Fruit fly (Drosophila melanogaster) whole organism, prepupa: ENCODE measurements around the gene CG2691.

Experiments
- Blimp-1 ChIP-seq: fragments of 200-800 bp; sonication (Bioruptor generic); optimal IDR thresholded peaks from 3 replicates; lab custom pipeline; 2017; ENCODE audit warnings: missing biosample characterization, missing genetic modification characterization, mild to moderate bottlenecking, moderate library complexity, missing genetic modification reagents
- CG11294 ChIP-seq: fragments of 200-800 bp; sonication (Bioruptor generic); IDR thresholded peaks from 2 replicates; pipeline ENCODE4 v1.3.6; 2022; ENCODE audit warnings: missing biosample characterization, missing genetic modification characterization
- CG11762 ChIP-seq: fragments of 200-800 bp; sonication (Bioruptor generic); optimal IDR thresholded peaks from 3 replicates; lab custom pipeline; 2016; ENCODE audit warnings: missing biosample characterization, missing genetic modification characterization; ENCODE audit not compliant: insufficient read depth
- CG11902 ChIP-seq: fragments of 200-800 bp; sonication (Bioruptor generic); optimal IDR thresholded peaks from 3 replicates; lab custom pipeline; 2016; ENCODE audit warnings: missing biosample characterization, missing genetic modification characterization
- CG15336 ChIP-seq: fragments of 200-800 bp; sonication (Bioruptor generic); IDR thresholded peaks from 2 replicates; pipeline ENCODE4 v1.3.6; 2022; ENCODE audit warnings: missing biosample characterization, missing genetic modification characterization
- CG1621 ChIP-seq: fragments of 200-800 bp; sonication (Bioruptor generic); optimal IDR thresholded peaks from 3 replicates; lab custom pipeline; 2018; ENCODE audit warnings: missing biosample characterization, mild to moderate bottlenecking, missing genetic modification characterization
- CG31627 ChIP-seq: fragments of 200-800 bp; sonication (Bioruptor generic); optimal IDR thresholded peaks from 3 replicates; lab custom pipeline; 2016; ENCODE audit warnings: missing biosample characterization, missing genetic modification characterization
- CG32006 ChIP-seq: fragments of 200-800 bp; sonication (Bioruptor generic); optimal IDR thresholded peaks from 3 replicates; lab custom pipeline; 2017; ENCODE audit warnings: missing biosample characterization, mild to moderate bottlenecking, missing genetic modification characterization
- CG34406 ChIP-seq: fragments of 200-800 bp; sonication (Bioruptor generic); optimal IDR thresholded peaks from 3 replicates; lab custom pipeline; 2016; ENCODE audit warnings: missing biosample characterization, missing genetic modification characterization
- CG3919 ChIP-seq: fragments of 200-800 bp; sonication (Bioruptor generic); optimal IDR thresholded peaks from 3 replicates; lab custom pipeline; 2016; ENCODE audit warnings: missing biosample characterization, missing genetic modification characterization
- CG4318 ChIP-seq: fragments of 200-800 bp; sonication (Bioruptor generic); optimal IDR thresholded peaks from 3 replicates; lab custom pipeline; 2017; ENCODE audit warnings: missing biosample characterization, mild to moderate bottlenecking, missing genetic modification characterization
- CG6276 ChIP-seq: fragments of 200-800 bp; sonication (Bioruptor generic); optimal IDR thresholded peaks from 2 replicates; lab custom pipeline; 2017; ENCODE audit warnings: missing biosample characterization, mild to moderate bottlenecking, missing genetic modification characterization
- CG6808 ChIP-seq: fragments of 200-800 bp; sonication (Bioruptor generic); optimal IDR thresholded peaks from 3 replicates; lab custom pipeline; 2017; ENCODE audit warnings: missing biosample characterization, missing genetic modification characterization, mild to moderate bottlenecking, moderate library complexity, missing genetic modification reagents
- CG7368 ChIP-seq: fragments of 200-800 bp; sonication (Bioruptor generic); optimal IDR thresholded peaks from 3 replicates; lab custom pipeline; 2016; ENCODE audit warnings: missing biosample characterization, missing genetic modification characterization
- CG8119 ChIP-seq: fragments of 200-800 bp; sonication (Bioruptor generic); IDR thresholded peaks from 3 replicates; pipeline ENCODE4 v1.3.6; 2022; ENCODE audit warnings: missing biosample characterization, missing genetic modification characterization
- CG9139 ChIP-seq: fragments of 200-800 bp; sonication (Bioruptor generic); optimal IDR thresholded peaks from 3 replicates; lab custom pipeline; 2017; ENCODE audit warnings: missing biosample characterization, mild to moderate bottlenecking, missing genetic modification characterization
- Eip75B ChIP-seq: fragments of 200-800 bp; sonication (Bioruptor generic); optimal IDR thresholded peaks from 3 replicates; lab custom pipeline; 2016; ENCODE audit warnings: missing biosample characterization, missing genetic modification characterization
- Eip93F ChIP-seq: fragments of 200-800 bp; sonication (Bioruptor generic); optimal IDR thresholded peaks from 2 replicates; lab custom pipeline; 2016; ENCODE audit warnings: missing biosample characterization, mild to moderate bottlenecking, missing genetic modification characterization
- Gug ChIP-seq: fragments of 200-800 bp; sonication (Bioruptor generic); IDR thresholded peaks from 2 replicates; pipeline ENCODE4 v1.3.6; 2022; ENCODE audit warnings: missing biosample characterization, missing genetic modification characterization
- Hr38 ChIP-seq: sonication (Bioruptor generic); optimal IDR thresholded peaks from 2 replicates; lab custom pipeline; 2016; ENCODE audit warnings: missing biosample characterization, missing genetic modification characterization
- Hr39 ChIP-seq: fragments of 200-800 bp; sonication (Bioruptor generic); optimal IDR thresholded peaks from 2 replicates; lab custom pipeline; 2016; ENCODE audit warnings: missing biosample characterization, missing genetic modification characterization
- Hr4 ChIP-seq: fragments of 200-800 bp; sonication (Bioruptor generic); optimal IDR thresholded peaks from 3 replicates; lab custom pipeline; 2016; ENCODE audit warnings: missing biosample characterization, missing genetic modification characterization
- Met ChIP-seq: fragments of 200-800 bp; sonication (Bioruptor generic); optimal IDR thresholded peaks from 3 replicates; lab custom pipeline; 2016; ENCODE audit warnings: missing biosample characterization, missing genetic modification characterization
- Smox ChIP-seq: fragments of 200-800 bp; sonication (Bioruptor generic); optimal IDR thresholded peaks from 3 replicates; lab custom pipeline; 2016; ENCODE audit warnings: missing biosample characterization, missing genetic modification characterization
- Sox102F ChIP-seq: fragments of 200-800 bp; sonication (Bioruptor generic); optimal IDR thresholded peaks from 2 replicates; lab custom pipeline; 2016; ENCODE audit warnings: missing biosample characterization, mild to moderate bottlenecking, missing genetic modification characterization
- Sox14 ChIP-seq: fragments of 200-800 bp; sonication (Bioruptor generic); optimal IDR thresholded peaks from 3 replicates; lab custom pipeline; 2016; ENCODE audit warnings: missing biosample characterization, missing genetic modification characterization
- acj6 ChIP-seq: fragments of 200-800 bp; sonication (Bioruptor generic); optimal IDR thresholded peaks from 3 replicates; lab custom pipeline; 2016; ENCODE audit warnings: missing biosample characterization, missing genetic modification characterization
- cyc ChIP-seq: fragments of 200-800 bp; sonication (Bioruptor generic); optimal IDR thresholded peaks from 3 replicates; lab custom pipeline; 2016; ENCODE audit warnings: missing biosample characterization, missing genetic modification characterization
- dac ChIP-seq: fragments of 200-800 bp; sonication (Bioruptor generic); optimal IDR thresholded peaks from 2 replicates; lab custom pipeline; 2017; ENCODE audit warnings: missing biosample characterization, mild to moderate bottlenecking, missing genetic modification characterization
- eg ChIP-seq: fragments of 200-800 bp; sonication (Bioruptor generic); IDR thresholded peaks from 3 replicates; pipeline ENCODE4 v1.3.6; 2022; ENCODE audit warnings: missing biosample characterization, missing genetic modification characterization
- esn ChIP-seq: fragments of 200-800 bp; sonication (Bioruptor generic); optimal IDR thresholded peaks from 2 replicates; lab custom pipeline; 2016; ENCODE audit warnings: missing biosample characterization, mild to moderate bottlenecking, missing genetic modification characterization, moderate library complexity
- fd59A ChIP-seq: fragments of 200-800 bp; sonication (Bioruptor generic); optimal IDR thresholded peaks from 2 replicates; lab custom pipeline; 2017; ENCODE audit warnings: missing biosample characterization, mild to moderate bottlenecking, missing genetic modification characterization, missing genetic modification reagents
- fd85E ChIP-seq: fragments of 200-800 bp; sonication (Bioruptor generic); optimal IDR thresholded peaks from 3 replicates; lab custom pipeline; 2016; ENCODE audit warnings: missing biosample characterization, missing genetic modification characterization
- fkh ChIP-seq: fragments of 200-800 bp; sonication (Bioruptor generic); optimal IDR thresholded peaks from 3 replicates; lab custom pipeline; 2017; ENCODE audit warnings: missing biosample characterization, mild to moderate bottlenecking, missing genetic modification characterization, moderate library complexity
- lz ChIP-seq: fragments of 200-800 bp; sonication (Bioruptor generic); optimal IDR thresholded peaks from 3 replicates; lab custom pipeline; 2016; ENCODE audit warnings: missing biosample characterization, missing genetic modification characterization
- net ChIP-seq: fragments of 200-800 bp; sonication (Bioruptor generic); optimal IDR thresholded peaks from 3 replicates; lab custom pipeline; 2016; ENCODE audit warnings: missing biosample characterization, missing genetic modification characterization
- pdm3 ChIP-seq: fragments of 200-800 bp; sonication (Bioruptor generic); optimal IDR thresholded peaks from 3 replicates; lab custom pipeline; 2016; ENCODE audit warnings: missing biosample characterization, missing genetic modification characterization
- salr ChIP-seq, 2 experiments: fragments of 200-800 bp; sonication (Bioruptor generic); optimal IDR thresholded peaks; 3 replicates each; lab custom pipeline; 2016 to 2018; ENCODE audit warnings: missing biosample characterization in 2 of 2, missing genetic modification characterization in 2 of 2, mild to moderate bottlenecking in 1 of 2
- spab ChIP-seq: fragments of 200-800 bp; sonication (Bioruptor generic); optimal IDR thresholded peaks from 2 replicates; lab custom pipeline; 2017; ENCODE audit warnings: missing biosample characterization, mild to moderate bottlenecking, missing genetic modification characterization, missing genetic modification reagents
- ss ChIP-seq, 2 experiments: fragments of 200-800 bp; sonication (Bioruptor generic); optimal IDR thresholded peaks; 2 replicates in 1 of 2; 3 replicates in 1 of 2; lab custom pipeline; 2017 to 2018; ENCODE audit warnings: mild to moderate bottlenecking in 2 of 2, missing biosample characterization in 2 of 2, missing genetic modification characterization in 2 of 2, moderate library complexity in 1 of 2
- svp ChIP-seq: fragments of 200-800 bp; sonication (Bioruptor generic); peaks from one replicate; lab custom pipeline; 2016; ENCODE audit warnings: missing biosample characterization, missing genetic modification characterization
- vri ChIP-seq: fragments of 200-800 bp; sonication (Bioruptor generic); optimal IDR thresholded peaks from 3 replicates; lab custom pipeline; 2016; ENCODE audit warnings: missing biosample characterization, mild to moderate bottlenecking, missing genetic modification characterization

The CG2691 gene

DNA sequence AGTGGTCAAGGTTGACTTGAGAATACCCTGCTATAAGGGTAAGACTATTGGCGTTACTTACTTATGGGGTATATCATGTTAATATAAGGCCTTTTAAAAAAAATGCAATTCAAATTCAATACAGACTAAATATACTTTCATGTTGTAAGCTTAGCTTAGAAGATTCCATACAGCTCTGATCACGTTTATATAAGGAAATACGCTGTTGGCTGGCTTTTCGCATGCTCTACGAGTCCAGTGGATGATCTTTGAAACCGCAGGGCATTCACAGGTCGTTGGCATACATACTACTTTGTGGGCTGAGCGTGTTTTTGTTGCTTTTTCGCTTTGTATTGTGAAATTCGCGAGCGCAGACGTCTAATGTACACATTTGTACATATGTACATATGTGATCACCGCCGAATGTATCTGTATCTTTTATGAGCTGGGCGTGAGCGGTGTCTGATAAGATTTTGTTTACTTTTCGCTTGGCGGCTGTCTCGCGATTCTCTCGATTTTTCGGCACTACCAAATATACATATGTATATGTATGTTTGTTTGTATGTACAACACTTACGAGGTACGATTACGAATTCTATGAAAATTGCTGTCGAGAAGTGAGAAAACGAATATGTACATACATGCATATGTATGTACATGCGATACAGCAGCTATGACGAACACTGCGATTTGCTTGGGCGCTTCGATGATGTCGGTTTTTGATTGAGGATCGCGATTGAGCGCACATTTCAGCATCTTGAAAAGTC lies 10.2 kb upstream of the CG2691 start (continued):
- TF ChIP-seq fd85E (GFP tag; lab: Kevin White, UChicago): no peak
- peak; percentile 51 for TF ChIP-seq CG31627
- TF ChIP-seq CG34406 (GFP tag; lab: Kevin White, UChicago): peak; percentile 8
- peak; percentile 14 for TF ChIP-seq acj6 (GFP tag; lab: Kevin White, UChicago)
- TF ChIP-seq Eip93F (GFP tag; lab: Kevin White, UChicago): no peak
- no peak; the same call in 1 of the 2 replicates for TF ChIP-seq CG11294 (GFP tag; lab: Robert Waterston, UW)
- peak; percentile 52 for TF ChIP-seq Hr4 (GFP tag; lab: Kevin White, UChicago)
- peak; percentile 54 for TF ChIP-seq esn (GFP tag; lab: Kevin White, UChicago)
- no peak for TF ChIP-seq CG6808 (GFP tag; lab: Kevin White, UChicago)
- peak; percentile 24 for TF ChIP-seq Smox (GFP tag; lab: Kevin White, UChicago)
- no peak for TF ChIP-seq CG1621 (tag; lab: Kevin White, UChicago)
- TF ChIP-seq Hr39 (GFP tag; lab: Kevin White, UChicago): peak; percentile 52
- no peak for TF ChIP-seq Hr38 (GFP tag; lab: Kevin White, UChicago)
- no peak for TF ChIP-seq CG11902 (GFP tag; lab: Kevin White, UChicago)
- TF ChIP-seq CG6276 (GFP tag; lab: Kevin White, UChicago): no peak
- no peak for TF ChIP-seq CG4318
- TF ChIP-seq spab: no peak
- TF ChIP-seq dac (GFP tag; lab: Kevin White, UChicago): no peak
- TF ChIP-seq Eip75B: peak; percentile 47
- TF ChIP-seq CG11762 (GFP tag; lab: Kevin White, UChicago): no peak
- TF ChIP-seq Met (GFP tag; lab: Kevin White, UChicago): peak; percentile 70
- no peak for TF ChIP-seq CG9139 (GFP tag; lab: Kevin White, UChicago)
- TF ChIP-seq Gug: no peak
- TF ChIP-seq svp (GFP tag; lab: Kevin White, UChicago): peak; percentile 94
- TF ChIP-seq pdm3 (GFP tag; lab: Kevin White, UChicago): peak; percentile 46
- TF ChIP-seq salr (GFP tag; optimal IDR thresholded peaks at IDR 0.05; lab: Kevin White, UChicago): peak in 1 of 2 experiments; percentile 33
- no peak for TF ChIP-seq fd59A (GFP tag; lab: Kevin White, UChicago)
- TF ChIP-seq Sox14 (GFP tag; lab: Kevin White, UChicago): peak; percentile 38
- TF ChIP-seq CG7368 (GFP tag; lab: Kevin White, UChicago): no peak
- peak; percentile 8 for TF ChIP-seq CG3919 (GFP tag; lab: Kevin White, UChicago)
- no peak for TF ChIP-seq ss (GFP tag; optimal IDR thresholded peaks at IDR 0.05; lab: Kevin White, UChicago)
- TF ChIP-seq CG32006 (GFP tag; lab: Kevin White, UChicago): peak; percentile 50
- no peak for TF ChIP-seq eg (GFP tag; lab: Robert Waterston, UW)
- TF ChIP-seq CG8119: peak; percentile 35; the same call in 1 of the 3 replicates
- no peak for TF ChIP-seq net (GFP tag; lab: Kevin White, UChicago)
- TF ChIP-seq CG15336 (GFP tag; lab: Robert Waterston, UW): no peak; the same call in 1 of the 2 replicates
- peak; percentile 39 for TF ChIP-seq lz
- peak; percentile 46 for TF ChIP-seq cyc (GFP tag; lab: Kevin White, UChicago)

DNA sequence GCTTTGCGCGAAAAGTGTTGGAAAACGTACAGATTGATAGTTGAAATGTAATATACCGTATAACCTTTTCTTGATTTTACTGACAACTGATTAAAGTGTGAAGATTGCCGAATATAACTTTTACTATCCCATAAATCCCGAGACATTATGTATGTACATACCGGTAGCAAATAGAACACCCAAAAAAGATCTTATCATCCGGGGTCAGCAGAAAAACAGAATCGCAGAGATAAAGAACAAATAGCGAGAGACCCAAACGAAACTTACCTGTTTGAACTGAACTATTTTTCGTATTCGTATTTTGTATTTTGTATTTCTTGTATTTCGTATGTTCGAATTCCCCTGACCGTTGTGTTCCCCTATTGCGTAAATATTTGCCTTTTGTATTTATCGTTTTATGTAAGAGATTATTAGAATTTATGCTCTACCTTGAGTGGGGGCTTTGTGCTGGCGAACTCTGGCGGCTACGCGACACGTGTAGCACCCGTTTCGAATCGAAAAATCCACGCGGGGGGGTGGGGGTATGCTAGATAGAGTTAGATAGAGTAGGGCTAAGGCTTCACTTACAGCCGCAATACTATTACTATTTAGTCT lies 9.2 kb upstream of the CG2691 start:
- TF ChIP-seq Sox102F (GFP tag; lab: Kevin White, UChicago): no peak
- TF ChIP-seq vri (GFP tag; lab: Kevin White, UChicago): no peak
- TF ChIP-seq Blimp-1 (GFP tag; lab: Kevin White, UChicago): no peak
- TF ChIP-seq CG6808 (GFP tag; lab: Kevin White, UChicago): no peak
- TF ChIP-seq fkh (GFP tag; lab: Kevin White, UChicago): peak; percentile 35
- no peak for TF ChIP-seq Eip93F (GFP tag; lab: Kevin White, UChicago)
